Worm (Caenorhabditis elegans) whole organism, L4 larva: ENCODE data around the gene memo-1.

Experiments used
- D1046.2 ChIP-seq: fragments of 200-800 bp; sonication (Bioruptor generic); IDR thresholded peaks from 2 replicates; pipeline ENCODE4 v1.3.6; 2022; ENCODE audit warnings: missing genetic modification characterization, missing compliant biosample characterization
- T26A8.4 ChIP-seq: fragments of 200-800 bp; sonication (Bioruptor generic); IDR thresholded peaks from 2 replicates; pipeline ENCODE4 v1.3.6; 2022; ENCODE audit warnings: missing genetic modification characterization, missing compliant biosample characterization
- Y105C5A.15 ChIP-seq: fragments of 200-800 bp; sonication (Bioruptor generic); IDR thresholded peaks from 2 replicates; pipeline ENCODE4 v1.3.6; 2022; ENCODE audit warnings: missing genetic modification characterization, missing compliant biosample characterization
- ZK337.2 ChIP-seq: fragments of 200-800 bp; sonication (Bioruptor generic); IDR thresholded peaks from 2 replicates; pipeline ENCODE4 v1.3.6; 2022; ENCODE audit warnings: missing genetic modification reagents, missing genetic modification characterization, missing compliant biosample characterization
- ZK546.5 ChIP-seq, 2 experiments: sonication (generic microtip); optimal IDR thresholded peaks; 2 replicates each; lab custom pipeline; 2017; ENCODE audit warnings: missing biosample characterization in 2 of 2, missing genetic modification characterization in 2 of 2
- ama-1 ChIP-seq: fragments of 150-350 bp; optimal IDR thresholded peaks from 2 replicates; lab custom pipeline; 2014; ENCODE audit warnings: inconsistent platforms, mixed read lengths
- arid-1 ChIP-seq: fragments of 200-800 bp; sonication (Bioruptor generic); conservative IDR thresholded peaks from 2 replicates; pipeline ENCODE4 v1.3.6; 2022; ENCODE audit warnings: missing genetic modification reagents, missing genetic modification characterization, missing compliant biosample characterization
- cey-2 ChIP-seq: sonication (generic microtip); optimal IDR thresholded peaks from 3 replicates; lab custom pipeline; 2017; ENCODE audit warnings: missing genetic modification characterization, mild to moderate bottlenecking, missing compliant biosample characterization, antibody characterized with exemption, borderline replicate concordance; ENCODE audit not compliant: insufficient read depth
- hif-1 ChIP-seq, 2 experiments: sonication (generic microtip); optimal IDR thresholded peaks; 2 replicates each; lab custom pipeline; 2016 to 2017; ENCODE audit warnings: missing compliant biosample characterization in 2 of 2, missing genetic modification characterization in 2 of 2, missing genetic modification reagents in 2 of 2, missing genotype in 2 of 2, mild to moderate bottlenecking in 1 of 2
- hlh-30 ChIP-seq: sonication (generic microtip); optimal IDR thresholded peaks from 2 replicates; lab custom pipeline; 2017; ENCODE audit warnings: antibody characterized with exemption, mild to moderate bottlenecking, missing genetic modification characterization, missing compliant biosample characterization; ENCODE audit not compliant: insufficient read depth
- hmg-1.1 ChIP-seq: fragments of 200-800 bp; sonication (Bioruptor generic); IDR thresholded peaks from 2 replicates; pipeline ENCODE4 v1.3.6; 2022; ENCODE audit warnings: missing genetic modification reagents, missing genetic modification characterization, missing compliant biosample characterization
- mdt-29 ChIP-seq: fragments of 200-800 bp; sonication (Bioruptor generic); IDR thresholded peaks from 2 replicates; pipeline ENCODE4 v1.3.6; 2022; ENCODE audit warnings: missing genetic modification reagents, missing genetic modification characterization, missing compliant biosample characterization
- mxl-2 ChIP-seq: fragments of 200-800 bp; sonication (Bioruptor generic); conservative IDR thresholded peaks from 2 replicates; pipeline ENCODE4 v1.3.6; 2022; ENCODE audit warnings: missing genetic modification reagents, missing genetic modification characterization, missing compliant biosample characterization
- nhr-10 ChIP-seq: fragments of 150-350 bp; optimal IDR thresholded peaks from 2 replicates; lab custom pipeline; 2014; ENCODE audit warnings: missing biosample characterization, missing genetic modification characterization
- nhr-28 ChIP-seq: fragments of 150-350 bp; optimal IDR thresholded peaks from 2 replicates; lab custom pipeline; 2014; ENCODE audit warnings: missing biosample characterization, missing genetic modification characterization
- nhr-77 ChIP-seq: fragments of 150-350 bp; optimal IDR thresholded peaks from 2 replicates; lab custom pipeline; 2014; ENCODE audit warnings: missing biosample characterization, missing genetic modification characterization
- rbr-2 ChIP-seq: sonication (generic microtip); optimal IDR thresholded peaks from 2 replicates; lab custom pipeline; 2016; ENCODE audit warnings: missing genotype, missing genetic modification characterization, missing compliant biosample characterization
- snpc-4 ChIP-seq: fragments of 150-350 bp; optimal IDR thresholded peaks from 2 replicates; lab custom pipeline; 2014; ENCODE audit warnings: missing biosample characterization, missing genetic modification characterization
- tra-1 ChIP-seq: fragments of 200-800 bp; sonication (Bioruptor generic); IDR thresholded peaks from 2 replicates; pipeline ENCODE4 v1.3.6; 2022; ENCODE audit warnings: missing genetic modification reagents, missing genetic modification characterization, missing compliant biosample characterization
- unc-39 ChIP-seq: sonication (generic microtip); optimal IDR thresholded peaks from 2 replicates; lab custom pipeline; 2017; ENCODE audit warnings: missing biosample characterization, missing genetic modification characterization
- zip-11 ChIP-seq: fragments of 200-800 bp; sonication (Bioruptor generic); IDR thresholded peaks from 2 replicates; pipeline ENCODE4 v1.3.6; 2022; ENCODE audit warnings: missing genetic modification characterization, missing compliant biosample characterization

The memo-1 gene

ce11 chrV:7804064-7804800 is 42.7 kb downstream of the memo-1 start, which contains the start of gene uvs-1 (continued):
- no peak for TF ChIP-seq Y105C5A.15 (GFP tag; lab: Robert Waterston, UW)
- no peak for TF ChIP-seq ama-1 (lab: Kevin White, UChicago)
- TF ChIP-seq cey-2 (tag; lab: Kevin White, UChicago) = no peak
- TF ChIP-seq nhr-10 (tag; lab: Kevin White, UChicago) = no peak

ce11 chrV:7803563-7803962 is 43.4 kb downstream of the memo-1 start:
- TF ChIP-seq hif-1 (tag; optimal IDR thresholded peaks at IDR 0.05; lab: Kevin White, UChicago) = no peak
- no peak for TF ChIP-seq tra-1
- no peak for TF ChIP-seq unc-39
- TF ChIP-seq zip-11 = no peak

- TF ChIP-seq ZK337.2 (GFP tag; lab: Robert Waterston, UW) (no peak), hmg-1.1 (GFP tag; lab: Robert Waterston, UW) (no peak), hlh-30 (tag; lab: Kevin White, UChicago) (no peak), snpc-4 (tag; lab: Kevin White, UChicago) (no peak), rbr-2 (tag; lab: Kevin White, UChicago) (no peak), arid-1 (GFP tag; lab: Robert Waterston, UW) (no peak), T26A8.4 (GFP tag; lab: Robert Waterston, UW) (no peak), zip-11 (no peak), ZK546.5 (tag; optimal IDR thresholded peaks at IDR 0.05; lab: Kevin White, UChicago) (no peak), nhr-77 (no peak), mxl-2 (no peak), hif-1 (tag; optimal IDR thresholded peaks at IDR 0.05; lab: Kevin White, UChicago) (no peak), mdt-29 (no peak), nhr-28 (tag; lab: Kevin White, UChicago) (no peak), D1046.2 (GFP tag; lab: Robert Waterston, UW) (no peak)
Measured at ce11 chrV:7798079-7798478, 48.9 kb downstream of the memo-1 start, which contains the start of gene ZK742.7. ZK742.7 (plus strand) TSS chrV:7798379.
